Worm (Caenorhabditis elegans): ENCODE results near the gene Y43F8B.9.

Gene Y43F8B.9

DNA sequence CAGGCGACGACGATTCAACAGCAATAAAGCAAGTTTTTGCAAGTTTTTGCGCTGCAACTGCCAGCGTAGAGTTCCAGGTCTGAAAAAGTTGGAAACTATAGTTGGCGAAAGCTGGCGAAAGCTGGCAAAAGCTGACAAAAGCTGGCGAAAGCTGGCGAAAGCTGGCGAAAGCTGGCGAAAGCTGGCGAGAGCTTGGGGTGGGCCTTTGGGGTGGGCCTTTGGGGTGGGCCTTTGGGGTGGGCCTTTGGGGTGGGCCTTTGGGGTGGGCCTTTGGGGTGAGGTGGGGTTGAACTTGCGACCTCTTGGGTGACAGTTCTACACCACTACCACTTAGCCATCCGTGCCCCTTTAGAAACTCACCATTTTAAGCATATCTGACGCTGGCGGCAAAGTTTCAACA, 17.2 kb downstream of the Y43F8B.9 start:
- TF ChIP-seq dao-5 (tag; optimal IDR thresholded peaks at IDR 0.05) (no peak), him-1 (tag; optimal IDR thresholded peaks at IDR 0.05) (no peak), W03F9.2 (tag; optimal IDR thresholded peaks at IDR 0.05) (no peak)

DNA sequence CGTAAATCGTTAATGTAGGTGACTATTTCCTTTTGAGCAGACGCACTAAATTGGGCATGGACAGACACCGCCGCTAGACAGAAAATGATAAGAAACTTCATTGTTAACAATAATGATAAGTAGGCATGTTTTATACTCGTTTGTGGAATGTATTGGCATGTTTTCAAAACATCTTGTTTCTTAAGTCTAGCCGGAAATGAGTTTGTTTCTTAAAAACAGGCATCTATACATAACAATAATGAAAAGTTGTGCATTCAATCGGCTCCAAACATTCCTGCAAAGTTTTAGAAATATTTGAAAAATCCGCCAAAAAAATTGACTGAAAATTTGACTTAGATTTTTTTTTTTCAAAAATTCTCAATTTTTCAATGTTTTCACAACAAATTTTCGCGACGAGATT, 17.6 kb downstream of the Y43F8B.9 start, which contains the start of gene scl-21:
Gene scl-21 (minus strand): TSS at position 101 of the 400 bp plus-strand sequence.
- TF ChIP-seq him-1 (tag; optimal IDR thresholded peaks at IDR 0.05) (no peak), W03F9.2 (tag; optimal IDR thresholded peaks at IDR 0.05) (no peak), dao-5 (tag; optimal IDR thresholded peaks at IDR 0.05) (no peak)

DNA sequence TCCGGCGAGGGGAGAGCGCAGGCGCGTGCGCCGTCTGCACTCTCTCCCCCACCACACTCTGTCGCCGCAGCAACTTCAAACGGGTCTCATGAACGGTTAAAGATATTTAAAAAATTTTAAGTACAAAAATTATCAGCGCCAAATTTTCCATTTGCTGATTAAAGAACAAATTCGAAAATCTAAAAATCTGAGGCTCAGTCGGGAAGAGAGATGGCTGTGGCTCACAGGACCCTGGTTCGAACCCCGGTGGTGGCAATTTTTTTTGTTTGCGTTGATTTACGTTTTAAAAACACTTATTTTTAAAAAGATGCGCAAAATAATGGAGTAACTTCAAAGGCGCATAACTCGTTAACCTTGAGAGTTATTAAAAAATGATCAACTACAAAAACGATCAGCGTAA, 19.1 kb downstream of the Y43F8B.9 start:
- no peak for TF ChIP-seq W03F9.2 (tag; optimal IDR thresholded peaks at IDR 0.05)
- no peak for TF ChIP-seq dao-5 (tag; optimal IDR thresholded peaks at IDR 0.05)
- no peak for TF ChIP-seq him-1 (tag; optimal IDR thresholded peaks at IDR 0.05)

DNA sequence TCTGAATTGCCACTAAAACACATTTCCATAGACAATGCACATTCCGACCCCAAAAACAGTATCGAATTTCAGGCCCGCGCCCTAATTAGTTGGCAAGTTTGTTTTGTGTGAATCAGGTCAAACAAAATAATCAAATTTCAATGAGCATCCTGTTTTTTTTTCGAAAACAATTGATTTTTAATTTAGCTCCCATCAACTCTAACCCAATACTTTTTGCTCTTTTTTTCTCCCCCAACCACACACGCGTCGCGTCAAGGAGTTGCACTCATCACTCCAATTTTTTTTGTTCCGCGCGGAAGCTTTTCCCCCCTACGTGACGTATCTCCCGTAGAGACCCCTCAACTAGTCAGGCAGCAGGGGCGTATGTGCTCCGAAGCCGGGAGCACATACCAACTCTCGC, 23.4 kb downstream of the Y43F8B.9 start:
- TF ChIP-seq dao-5 (tag; optimal IDR thresholded peaks at IDR 0.05) (no peak), W03F9.2 (tag; optimal IDR thresholded peaks at IDR 0.05) (no peak), him-1 (tag; optimal IDR thresholded peaks at IDR 0.05) (no peak)

DNA sequence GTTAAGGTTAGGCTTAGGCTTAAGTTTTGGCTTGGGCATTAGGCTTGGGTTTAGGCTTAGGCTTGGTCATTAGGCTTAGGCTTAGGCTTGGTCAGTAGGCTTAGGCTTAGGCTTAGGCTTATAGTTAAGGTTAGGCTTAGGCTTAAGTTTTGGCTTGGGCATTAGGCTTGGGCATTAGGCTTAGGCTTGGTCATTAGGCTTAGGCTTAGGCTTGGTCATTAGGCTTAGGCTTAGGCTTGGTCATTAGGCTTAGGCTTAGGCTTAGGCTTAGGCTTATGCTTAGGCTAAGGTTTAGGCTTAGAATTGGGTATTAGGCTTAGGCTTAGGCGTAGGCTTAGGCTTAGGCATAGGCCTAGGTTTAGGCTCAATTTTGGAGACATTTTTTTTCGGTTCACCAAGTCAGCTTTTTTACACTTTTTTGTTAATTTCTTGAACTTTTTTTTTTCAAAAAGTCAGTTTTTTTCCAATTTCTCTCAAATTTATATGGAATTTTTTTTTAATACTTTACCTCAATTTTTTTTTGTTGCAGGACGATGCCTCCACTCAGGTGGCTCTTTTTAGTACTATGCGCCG, 24.7 kb downstream of the Y43F8B.9 start, which contains the start of gene Y43F8B.3:
Gene Y43F8B.3 (plus strand): TSS at position 523 of the 573 bp plus-strand sequence.
- TF ChIP-seq dao-5 (tag; optimal IDR thresholded peaks at IDR 0.05) (no peak), W03F9.2 (tag; optimal IDR thresholded peaks at IDR 0.05) (no peak), him-1 (tag; optimal IDR thresholded peaks at IDR 0.05) (no peak)

DNA sequence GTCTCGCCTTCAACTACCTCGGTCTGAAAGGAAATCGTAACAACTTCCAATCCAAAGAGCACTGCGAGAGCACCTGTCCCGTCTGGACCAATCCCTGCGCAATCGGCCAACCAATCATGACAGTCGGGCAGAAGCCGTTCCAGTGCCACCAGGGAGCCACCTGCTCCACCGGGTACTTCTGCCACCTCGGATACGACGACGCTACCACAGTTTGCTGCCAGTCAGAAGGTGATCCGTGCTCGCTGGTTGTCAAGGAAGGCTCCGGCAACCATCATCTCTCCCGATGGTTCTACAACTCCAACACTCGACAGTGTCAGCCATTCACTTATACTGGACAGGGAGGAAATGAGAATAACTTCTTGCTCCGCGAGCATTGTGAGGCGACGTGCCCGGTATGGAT, 31.1 kb downstream of the Y43F8B.9 start:
- no peak for TF ChIP-seq him-1 (tag; optimal IDR thresholded peaks at IDR 0.05)
- no peak for TF ChIP-seq dao-5 (tag; optimal IDR thresholded peaks at IDR 0.05)

DNA sequence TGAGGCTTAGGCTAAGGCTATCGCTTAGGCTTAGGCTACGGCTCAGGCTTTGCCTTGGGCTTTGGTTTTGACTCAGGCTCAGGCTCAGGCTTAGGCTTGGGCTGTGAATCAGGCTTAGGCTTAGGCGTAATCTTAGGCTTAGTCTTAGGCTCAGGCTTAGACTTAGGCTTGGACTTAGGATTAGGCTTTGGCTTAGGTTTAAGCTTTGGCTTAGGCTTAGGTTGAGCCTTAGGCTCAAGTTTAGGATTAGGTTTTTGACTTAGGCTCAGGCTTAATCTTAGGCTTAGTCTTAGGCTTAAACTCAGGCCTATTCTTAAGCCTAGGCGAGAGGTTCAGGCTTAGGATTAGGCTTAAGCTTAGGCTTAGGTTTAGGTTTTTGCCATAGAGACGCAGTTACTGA, 32.4 kb downstream of the Y43F8B.9 start:
- TF ChIP-seq W03F9.2 (tag; optimal IDR thresholded peaks at IDR 0.05) (no peak), dao-5 (tag; optimal IDR thresholded peaks at IDR 0.05) (no peak), him-1 (tag; optimal IDR thresholded peaks at IDR 0.05) (no peak)

DNA sequence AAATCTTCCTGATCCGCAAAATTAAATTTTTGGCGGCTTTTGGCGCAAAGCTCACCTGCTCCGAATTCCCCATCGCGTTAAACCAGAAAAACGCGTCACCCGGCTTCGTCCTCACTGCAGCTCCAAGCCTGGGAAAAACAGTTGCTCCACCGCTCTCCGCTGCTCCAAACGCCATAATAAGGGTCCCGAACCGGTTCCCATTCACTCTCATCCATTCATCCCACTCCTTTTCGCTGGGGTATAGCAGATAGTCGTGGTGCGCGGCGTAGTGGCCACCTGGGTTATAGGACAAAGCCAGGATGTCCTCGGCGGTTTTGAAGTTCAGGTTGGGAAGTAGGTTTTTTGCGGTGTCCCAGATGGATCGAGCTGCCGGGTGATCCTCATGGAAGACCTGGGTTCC, 33.0 kb downstream of the Y43F8B.9 start:
- TF ChIP-seq dao-5 (tag; optimal IDR thresholded peaks at IDR 0.05) (no peak), him-1 (tag; optimal IDR thresholded peaks at IDR 0.05) (no peak), W03F9.2 (tag; optimal IDR thresholded peaks at IDR 0.05) (no peak)

DNA sequence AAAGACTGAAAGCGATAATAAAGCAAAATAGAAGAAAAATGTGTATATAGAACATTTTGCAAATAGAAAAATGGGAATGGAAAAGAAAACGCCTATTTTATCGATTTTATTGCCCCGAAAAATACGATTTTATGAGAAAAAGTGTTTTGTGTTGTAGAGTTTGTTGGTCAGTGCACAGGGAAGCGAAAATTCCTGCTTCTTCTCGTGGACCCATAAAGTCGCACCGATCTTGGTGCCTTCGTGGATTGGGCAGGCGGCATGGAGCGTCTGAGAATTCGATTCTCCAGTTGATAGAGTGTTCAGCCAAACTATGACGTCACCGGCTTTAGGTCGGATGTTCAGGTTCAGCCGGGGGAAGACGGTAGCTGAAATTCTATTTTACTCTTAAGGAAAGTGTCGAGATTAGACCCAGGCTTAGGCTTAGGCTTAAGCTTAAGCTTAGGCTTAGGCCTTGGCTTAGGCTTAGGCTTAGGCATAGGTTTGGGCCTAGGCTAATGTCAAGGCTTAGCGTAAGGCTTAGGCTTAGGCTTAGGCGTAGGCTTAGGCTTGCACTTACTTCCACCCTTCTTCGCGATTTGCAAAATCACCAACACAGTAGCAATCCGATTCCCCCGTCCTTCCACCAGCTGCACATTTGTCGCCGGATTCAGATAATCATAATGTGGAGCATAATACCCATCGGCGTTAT, 34.5 kb downstream of the Y43F8B.9 start, which contains the start of gene Y43F8B.19:
Gene Y43F8B.19 (minus strand): TSS at position 51 of the 688 bp plus-strand sequence.
- TF ChIP-seq him-1 (tag; optimal IDR thresholded peaks at IDR 0.05) = no peak
- no peak for TF ChIP-seq dao-5 (tag; optimal IDR thresholded peaks at IDR 0.05)
- TF ChIP-seq W03F9.2 (tag; optimal IDR thresholded peaks at IDR 0.05) = no peak

DNA sequence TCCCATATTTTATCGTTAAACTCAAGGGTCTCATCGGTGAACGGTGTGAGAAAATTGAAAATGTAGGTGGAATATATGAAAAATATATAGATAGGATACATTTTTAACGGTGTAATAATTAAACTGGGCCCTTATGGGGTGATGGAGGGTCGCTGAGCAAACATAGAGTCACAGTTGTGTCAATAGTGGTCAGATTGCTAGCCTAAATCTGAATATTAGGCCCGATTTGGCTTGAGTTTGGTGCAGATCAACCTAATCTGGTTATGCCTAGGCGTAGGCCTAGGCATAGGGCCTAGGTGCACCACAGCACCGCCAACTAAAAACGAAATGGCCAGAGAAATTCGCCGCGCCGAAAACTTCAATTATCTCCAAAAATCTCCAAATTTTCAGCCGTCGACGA, 35.6 kb downstream of the Y43F8B.9 start, which contains the start of gene phy-4:
Gene phy-4 (minus strand): TSS at position 101 of the 400 bp plus-strand sequence.
- TF ChIP-seq him-1 (tag; optimal IDR thresholded peaks at IDR 0.05) = no peak
- TF ChIP-seq dao-5 (tag; optimal IDR thresholded peaks at IDR 0.05) = no peak
- no peak for TF ChIP-seq W03F9.2 (tag; optimal IDR thresholded peaks at IDR 0.05)

DNA sequence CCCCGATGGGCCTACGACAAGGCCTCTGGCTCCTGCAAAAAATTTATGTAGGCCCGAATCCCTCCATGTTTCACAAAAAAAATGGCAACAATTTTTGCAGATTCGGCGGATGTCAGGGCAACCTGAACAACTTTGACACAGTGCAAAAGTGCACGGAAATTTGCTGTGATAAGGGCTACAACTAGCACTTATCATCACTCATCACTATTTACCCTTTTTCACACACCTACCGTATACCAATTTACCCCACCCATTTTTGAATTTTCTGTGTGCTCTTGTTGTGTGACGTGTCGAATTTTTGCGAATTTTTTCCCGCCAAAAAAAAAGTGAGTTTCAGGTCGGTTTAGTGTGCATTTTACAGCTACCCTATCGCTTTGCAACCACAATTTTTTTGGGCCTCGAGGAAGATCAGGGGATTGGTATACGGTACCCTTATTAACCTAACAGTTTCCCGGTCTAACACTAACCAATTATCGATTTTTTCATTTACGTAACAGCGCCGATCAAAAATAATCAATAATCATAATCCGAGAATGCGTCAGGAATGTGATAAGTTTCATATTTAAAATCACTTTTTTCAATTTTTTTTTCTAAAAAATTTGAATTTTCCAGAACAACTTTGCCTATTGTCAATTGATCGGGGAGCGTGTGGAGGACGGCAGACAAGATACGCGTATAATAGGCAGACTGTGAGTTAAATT, 40.7 kb downstream of the Y43F8B.9 start:
- TF ChIP-seq W03F9.2 (tag; optimal IDR thresholded peaks at IDR 0.05) = no peak
- no peak for TF ChIP-seq him-1 (tag; optimal IDR thresholded peaks at IDR 0.05)

DNA sequence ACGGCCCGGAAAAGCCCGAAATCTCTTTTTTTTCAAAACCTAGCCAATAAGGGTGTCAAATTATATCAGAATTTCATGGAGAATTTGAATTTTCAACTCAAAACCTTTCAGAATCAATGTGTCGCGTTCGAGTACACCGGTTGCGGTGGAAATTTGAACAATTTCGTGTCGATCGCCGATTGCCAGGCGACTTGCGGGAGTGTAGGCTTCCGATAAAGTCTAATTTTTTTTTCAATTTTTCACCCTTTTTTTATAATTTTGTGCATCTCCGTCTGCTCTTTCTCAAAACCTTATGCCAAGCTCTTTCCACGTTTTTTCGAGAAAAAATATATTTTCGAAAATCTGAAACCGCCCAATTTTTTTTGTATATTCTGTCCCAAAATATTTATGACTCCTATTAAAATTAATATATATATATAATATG, 41.6 kb downstream of the Y43F8B.9 start:
- TF ChIP-seq W03F9.2 (tag; optimal IDR thresholded peaks at IDR 0.05) (no peak), dao-5 (tag; optimal IDR thresholded peaks at IDR 0.05) (no peak), him-1 (tag; optimal IDR thresholded peaks at IDR 0.05) (no peak)

DNA sequence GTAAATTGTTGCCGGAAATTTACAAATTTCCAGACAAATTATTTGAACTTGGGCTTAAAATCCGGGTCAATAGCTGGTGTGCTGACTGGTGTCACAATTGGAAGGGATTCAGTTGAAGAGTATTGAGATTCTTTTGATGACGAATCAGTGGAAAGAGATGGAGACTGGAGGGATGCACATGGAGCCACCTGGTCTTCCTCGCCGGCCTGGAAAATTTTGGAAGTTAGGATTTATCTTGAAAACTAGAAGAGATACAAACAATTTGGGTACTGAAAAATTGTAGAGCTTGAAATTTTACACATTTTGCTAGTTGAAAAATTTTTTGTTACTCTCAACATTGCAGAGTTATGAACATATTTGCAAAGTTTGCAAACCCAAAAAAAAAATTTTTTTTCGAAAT, 42.2 kb downstream of the Y43F8B.9 start:
- TF ChIP-seq dao-5 (tag; optimal IDR thresholded peaks at IDR 0.05) (no peak), W03F9.2 (tag; optimal IDR thresholded peaks at IDR 0.05) (no peak), him-1 (tag; optimal IDR thresholded peaks at IDR 0.05) (no peak)
